Worm (Caenorhabditis elegans): ENCODE data around the gene C15H11.1.

The C15H11.1 gene

DNA sequence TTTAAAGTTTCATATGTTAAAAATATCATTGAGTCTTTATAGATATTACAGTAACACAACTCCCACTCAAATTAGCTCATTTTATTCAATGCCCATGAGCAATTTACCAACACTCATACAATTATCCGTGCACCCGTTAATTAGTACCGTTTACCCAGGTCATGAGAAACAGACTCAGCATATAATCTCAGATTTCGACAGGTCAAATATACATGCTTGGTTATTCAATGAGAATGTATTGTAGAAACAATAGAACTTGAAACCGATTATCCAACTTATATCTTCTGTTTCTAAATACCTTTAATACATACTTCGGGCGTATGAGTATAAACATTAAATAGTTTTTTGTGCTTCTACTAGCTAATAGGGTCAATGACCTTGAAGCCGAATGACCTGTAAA is 42.6 kb downstream of the C15H11.1 start:
- TF ChIP-seq pes-1 (GFP tag; IDR thresholded peaks at IDR 0.05) (no peak), flt-1 (GFP tag; IDR thresholded peaks at IDR 0.05) (no peak), scrt-1 (GFP tag; IDR thresholded peaks at IDR 0.05) (no peak), tbx-37 (GFP tag; conservative IDR thresholded peaks at IDR 0.05) (no peak), hmg-4 (GFP tag; optimal IDR thresholded peaks at IDR 0.05) (no peak), aly-1 (tag; optimal IDR thresholded peaks at IDR 0.05) (no peak), ama-1 (optimal IDR thresholded peaks at IDR 0.05) (no peak), ceh-36 (tag; optimal IDR thresholded peaks at IDR 0.05) (no peak), sea-1 (GFP tag; conservative IDR thresholded peaks at IDR 0.05) (no peak), ceh-13 (GFP tag; optimal IDR thresholded peaks at IDR 0.05) (no peak), hmbx-1 (tag; optimal IDR thresholded peaks at IDR 0.05) (no peak), F13C5.2 (tag; optimal IDR thresholded peaks at IDR 0.05) (no peak), tbx-11 (GFP tag; IDR thresholded peaks at IDR 0.05) (no peak), hnd-1 (tag; optimal IDR thresholded peaks at IDR 0.05) (no peak), B0310.2 (tag; optimal IDR thresholded peaks at IDR 0.05) (no peak), tra-4 (tag; optimal IDR thresholded peaks at IDR 0.05) (no peak), ets-7 (tag; optimal IDR thresholded peaks at IDR 0.05) (no peak)

DNA sequence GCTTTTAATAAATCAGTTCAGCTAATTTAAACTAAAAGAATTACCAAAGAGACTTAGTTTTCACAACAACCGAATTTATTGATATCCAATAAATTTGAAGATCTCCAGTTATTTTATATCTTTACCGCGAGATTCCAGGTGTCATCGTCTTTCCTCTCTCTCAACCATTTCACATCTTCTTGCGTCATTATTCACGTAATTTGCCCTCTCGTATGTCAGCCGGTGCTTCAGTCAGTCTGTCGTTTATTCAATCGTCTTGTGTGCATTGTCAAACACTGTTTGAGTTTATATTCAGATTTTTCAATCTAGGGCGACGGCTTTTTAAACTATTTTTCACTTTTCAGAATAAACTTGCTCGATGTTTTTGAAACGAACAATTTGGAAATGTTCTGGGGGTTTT is 43.8 kb downstream of the C15H11.1 start:
- TF ChIP-seq ets-7 (tag; optimal IDR thresholded peaks at IDR 0.05) (no peak), tbx-11 (GFP tag; IDR thresholded peaks at IDR 0.05) (no peak), aly-1 (tag; optimal IDR thresholded peaks at IDR 0.05) (no peak), hmbx-1 (tag; optimal IDR thresholded peaks at IDR 0.05) (no peak), pes-1 (GFP tag; IDR thresholded peaks at IDR 0.05) (no peak), flt-1 (GFP tag; IDR thresholded peaks at IDR 0.05) (no peak), scrt-1 (GFP tag; IDR thresholded peaks at IDR 0.05) (no peak), B0310.2 (tag; optimal IDR thresholded peaks at IDR 0.05) (no peak), ceh-36 (tag; optimal IDR thresholded peaks at IDR 0.05) (no peak)

DNA sequence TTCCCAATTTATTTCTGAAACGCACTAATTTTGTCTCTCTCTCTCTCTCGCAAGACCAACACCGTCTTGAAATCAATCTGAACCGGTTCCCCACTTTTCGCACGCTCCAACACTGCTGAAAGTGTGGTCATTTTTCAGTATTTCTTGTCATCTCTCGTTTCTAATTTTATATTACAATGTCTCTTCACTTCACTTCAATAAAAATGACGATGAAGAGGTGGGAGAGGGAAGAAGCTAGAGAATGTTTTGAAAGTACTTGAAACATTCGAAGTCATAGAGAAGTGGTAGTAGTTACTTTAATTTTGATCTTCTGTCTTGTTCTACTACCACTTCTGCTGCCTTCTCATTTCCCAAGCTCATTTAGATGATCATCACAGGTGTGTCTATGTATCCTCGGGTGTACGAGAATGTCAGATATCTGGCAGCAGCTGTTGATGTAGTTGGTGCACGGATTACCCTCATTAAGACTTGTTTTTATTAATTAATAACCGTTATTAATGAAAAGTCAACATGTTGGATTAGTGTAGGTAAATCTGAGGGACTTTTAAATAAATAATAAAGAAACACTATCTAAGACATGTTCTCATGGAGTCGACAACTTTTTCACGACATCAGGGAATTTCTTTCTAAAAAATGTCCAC is 44.6 kb downstream of the C15H11.1 start:
- TF ChIP-seq hnd-1 (tag; optimal IDR thresholded peaks at IDR 0.05) (no peak), tbx-11 (GFP tag; IDR thresholded peaks at IDR 0.05) (no peak), tra-4 (tag; optimal IDR thresholded peaks at IDR 0.05) (no peak), hmbx-1 (tag; optimal IDR thresholded peaks at IDR 0.05) (no peak), ceh-36 (tag; optimal IDR thresholded peaks at IDR 0.05) (no peak), sea-1 (GFP tag; conservative IDR thresholded peaks at IDR 0.05) (no peak), ets-7 (tag; optimal IDR thresholded peaks at IDR 0.05) (no peak), ceh-13 (GFP tag; optimal IDR thresholded peaks at IDR 0.05) (no peak), F13C5.2 (tag; optimal IDR thresholded peaks at IDR 0.05) (no peak), tbx-37 (GFP tag; conservative IDR thresholded peaks at IDR 0.05) (no peak), ama-1 (optimal IDR thresholded peaks at IDR 0.05) (no peak), aly-1 (tag; optimal IDR thresholded peaks at IDR 0.05) (no peak), pes-1 (GFP tag; IDR thresholded peaks at IDR 0.05) (no peak), B0310.2 (tag; optimal IDR thresholded peaks at IDR 0.05) (no peak), flt-1 (GFP tag; IDR thresholded peaks at IDR 0.05) (no peak), scrt-1 (GFP tag; IDR thresholded peaks at IDR 0.05) (no peak), hmg-4 (GFP tag; optimal IDR thresholded peaks at IDR 0.05) (no peak)

DNA sequence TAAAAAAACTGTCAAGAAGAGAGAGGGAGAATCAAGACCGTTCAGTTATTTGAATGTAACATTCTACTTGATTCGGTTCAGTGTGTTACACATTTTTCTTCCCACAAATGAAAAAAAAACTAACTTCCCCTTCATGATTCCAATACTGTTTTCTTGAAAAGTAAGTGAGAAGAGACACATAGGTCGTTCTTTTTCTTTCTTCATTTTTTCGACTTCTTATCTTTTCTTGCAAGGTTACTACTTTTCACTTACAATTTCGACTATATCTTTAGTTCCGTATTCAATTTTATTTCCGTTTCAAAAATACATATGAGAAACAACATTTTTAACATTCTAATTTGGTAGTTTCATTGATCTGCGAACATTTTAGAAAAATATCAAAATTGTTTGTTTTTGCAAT is 45.6 kb downstream of the C15H11.1 start:
- TF ChIP-seq B0310.2 (tag; optimal IDR thresholded peaks at IDR 0.05) = no peak
- TF ChIP-seq scrt-1 (GFP tag; IDR thresholded peaks at IDR 0.05) = no peak
- TF ChIP-seq tra-4 (tag; optimal IDR thresholded peaks at IDR 0.05) = no peak
- no peak for TF ChIP-seq aly-1 (tag; optimal IDR thresholded peaks at IDR 0.05)
- no peak for TF ChIP-seq ama-1 (optimal IDR thresholded peaks at IDR 0.05)
- no peak for TF ChIP-seq hmg-4 (GFP tag; optimal IDR thresholded peaks at IDR 0.05)
- TF ChIP-seq hmbx-1 (tag; optimal IDR thresholded peaks at IDR 0.05) = no peak
- TF ChIP-seq ceh-13 (GFP tag; optimal IDR thresholded peaks at IDR 0.05) = no peak
- TF ChIP-seq tbx-11 (GFP tag; IDR thresholded peaks at IDR 0.05) = no peak
- TF ChIP-seq hnd-1 (tag; optimal IDR thresholded peaks at IDR 0.05) = no peak
- no peak for TF ChIP-seq flt-1 (GFP tag; IDR thresholded peaks at IDR 0.05)
- TF ChIP-seq F13C5.2 (tag; optimal IDR thresholded peaks at IDR 0.05) = no peak
- no peak for TF ChIP-seq sea-1 (GFP tag; conservative IDR thresholded peaks at IDR 0.05)
- TF ChIP-seq tbx-37 (GFP tag; conservative IDR thresholded peaks at IDR 0.05) = no peak

DNA sequence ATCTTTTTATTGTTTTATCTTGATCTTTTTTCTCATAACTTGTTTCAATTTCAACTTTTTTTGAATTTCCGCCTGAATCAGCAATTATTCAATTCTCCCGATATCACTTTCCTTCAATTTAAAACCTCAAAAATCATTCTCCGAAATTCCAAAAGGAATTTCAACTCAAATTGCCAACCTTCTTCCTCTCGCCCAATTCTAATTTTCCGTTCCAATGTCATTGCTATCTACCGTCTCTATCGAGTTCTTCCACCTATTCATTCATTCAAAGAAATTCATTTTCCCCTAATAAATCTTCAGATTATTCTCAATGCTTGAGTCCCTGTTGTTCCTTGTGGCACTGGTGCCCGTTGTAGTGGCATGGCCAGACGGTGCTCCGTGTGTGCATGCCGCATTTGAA is 47.2 kb downstream of the C15H11.1 start, which contains the start of gene F23B12.4:
F23B12.4 (plus strand) TSS at position 301 of the 400 bp plus-strand sequence.
- TF ChIP-seq tbx-11 (GFP tag; IDR thresholded peaks at IDR 0.05) (no peak), hmbx-1 (tag; optimal IDR thresholded peaks at IDR 0.05) (no peak), ets-7 (tag; optimal IDR thresholded peaks at IDR 0.05) (no peak), hnd-1 (tag; optimal IDR thresholded peaks at IDR 0.05) (no peak), flt-1 (GFP tag; IDR thresholded peaks at IDR 0.05) (no peak), pes-1 (GFP tag; IDR thresholded peaks at IDR 0.05) (no peak), ama-1 (optimal IDR thresholded peaks at IDR 0.05) (no peak)
